Worm (Caenorhabditis elegans) whole organism, midembryonic: ENCODE data around the gene C34D4.4.

ENCODE experiments used
- T22C8.4 ChIP-seq: fragments of 200-800 bp; sonication (Bioruptor generic); IDR thresholded peaks from 2 replicates; pipeline ENCODE4 v1.3.6; 2022; ENCODE audit warnings: missing genetic modification characterization, missing compliant biosample characterization
- cog-1 ChIP-seq: sonication (generic microtip); optimal IDR thresholded peaks from 2 replicates; lab custom pipeline; 2016; ENCODE audit warnings: missing genetic modification characterization, missing compliant biosample characterization
- flt-1 ChIP-seq: fragments of 200-800 bp; sonication (Bioruptor generic); IDR thresholded peaks from 2 replicates; pipeline ENCODE4 v1.3.6; 2022; ENCODE audit warnings: missing genetic modification characterization, missing compliant biosample characterization
- klf-2 ChIP-seq: fragments of 200-800 bp; sonication (Bioruptor generic); conservative IDR thresholded peaks from 2 replicates; pipeline ENCODE4 v1.3.6; 2022; ENCODE audit warnings: missing genetic modification reagents, missing genetic modification characterization, missing compliant biosample characterization
- med-1 ChIP-seq: sonication (generic microtip); optimal IDR thresholded peaks from 2 replicates; lab custom pipeline; 2017; ENCODE audit warnings: missing genetic modification characterization, mild to moderate bottlenecking, missing compliant biosample characterization, antibody characterized with exemption, missing genetic modification reagents; ENCODE audit not compliant: insufficient read depth
- ref-1 ChIP-seq: fragments of 200-800 bp; sonication (Bioruptor generic); conservative IDR thresholded peaks from 2 replicates; pipeline ENCODE4 v1.3.6; 2022; ENCODE audit warnings: missing genetic modification reagents, missing genetic modification characterization, missing compliant biosample characterization
- tab-1 ChIP-seq: fragments of 200-800 bp; sonication (Bioruptor generic); IDR thresholded peaks from 2 replicates; pipeline ENCODE4 v1.3.6; 2022; ENCODE audit warnings: missing genetic modification characterization, missing compliant biosample characterization
- ztf-23 ChIP-seq: fragments of 200-800 bp; sonication (Bioruptor generic); IDR thresholded peaks from 2 replicates; pipeline ENCODE4 v1.3.6; 2022; ENCODE audit warnings: missing genetic modification reagents, missing genetic modification characterization, missing compliant biosample characterization
- ztf-29 ChIP-seq: fragments of 200-800 bp; sonication (Bioruptor generic); IDR thresholded peaks from 2 replicates; pipeline ENCODE4 v1.3.6; 2022; ENCODE audit warnings: missing genetic modification reagents, missing genetic modification characterization, missing compliant biosample characterization

DNA sequence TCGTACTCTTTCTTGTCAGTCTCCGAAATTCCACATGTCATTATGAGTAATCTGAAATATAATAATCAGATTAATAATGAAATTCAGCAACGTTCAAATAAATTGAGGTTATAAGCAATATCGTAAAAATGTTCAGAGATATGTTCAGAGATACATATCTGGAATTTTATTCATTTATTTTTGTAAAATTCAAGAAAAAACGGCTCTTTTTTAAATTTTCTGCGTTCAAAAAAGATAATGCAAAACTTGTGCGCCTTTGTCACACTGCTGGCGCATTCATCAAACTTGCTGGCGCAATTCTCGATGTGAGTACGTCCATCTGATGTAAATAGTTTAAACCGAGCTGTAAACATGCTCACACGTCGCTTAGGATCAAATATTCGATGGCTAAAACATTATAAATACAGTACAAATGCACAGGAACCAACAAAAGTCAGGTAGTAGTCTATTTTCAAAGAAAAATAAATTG is 45.9 kb upstream of the C34D4.4 start, which contains the start of the genes rde-8 and ZC477.3:
- no peak for TF ChIP-seq tab-1 (GFP tag; lab: Robert Waterston, UW)
- no peak for TF ChIP-seq cog-1 (tag; lab: Kevin White, UChicago)
- no peak for TF ChIP-seq flt-1 (GFP tag; lab: Robert Waterston, UW)
- no peak for TF ChIP-seq ztf-23 (GFP tag; lab: Robert Waterston, UW)
- 0 out of 2 replicates have a peak, but pooled peaks have one; percentile 12 for TF ChIP-seq T22C8.4 (GFP tag; lab: Robert Waterston, UW)
- TF ChIP-seq klf-2 (GFP tag; lab: Robert Waterston, UW) = no peak
- no peak for TF ChIP-seq ref-1
- TF ChIP-seq med-1 (GFP tag; lab: Kevin White, UChicago) = no peak
- TF ChIP-seq ztf-29 (GFP tag; lab: Robert Waterston, UW) = no peak
